Worm (Caenorhabditis elegans) whole organism, dauer: Measurements from ENCODE around the gene F55C9.14.
"Not testable (repeated sequence)": the region's sequence is repeated elsewhere in the genome, so short reads cannot be mapped to it uniquely, and the experiment has no call there.

Experiments used
- unc-62 ChIP-seq: sonication (generic microtip); optimal IDR thresholded peaks from 2 replicates; lab custom pipeline; 2017; ENCODE audit warnings: missing biosample characterization, missing genetic modification reagents, missing genetic modification characterization

F55C9.14 gene

DNA sequence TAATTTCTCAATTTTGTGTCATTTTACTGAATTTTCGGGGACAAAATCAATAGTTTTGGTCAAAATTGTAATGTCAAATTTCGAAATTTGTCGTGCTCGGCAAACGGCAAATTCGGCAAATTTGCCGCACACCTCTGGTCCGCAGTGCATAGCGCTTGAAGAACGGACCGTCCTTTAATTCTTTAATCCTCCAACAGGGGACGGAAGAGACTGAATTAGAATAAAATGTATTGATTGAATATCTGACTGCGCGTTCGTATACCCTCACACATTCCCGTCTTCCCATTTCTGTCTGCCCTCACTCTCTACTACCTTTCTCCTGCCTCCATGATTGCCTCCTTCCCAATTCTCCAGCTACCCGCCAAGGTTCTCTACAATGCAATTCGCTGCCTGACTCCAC, at the start of gene F55C9.14:
F55C9.14 (plus strand) TSS at position 301 of the 400 bp plus-strand sequence.
- TF ChIP-seq unc-62: no peak

DNA sequence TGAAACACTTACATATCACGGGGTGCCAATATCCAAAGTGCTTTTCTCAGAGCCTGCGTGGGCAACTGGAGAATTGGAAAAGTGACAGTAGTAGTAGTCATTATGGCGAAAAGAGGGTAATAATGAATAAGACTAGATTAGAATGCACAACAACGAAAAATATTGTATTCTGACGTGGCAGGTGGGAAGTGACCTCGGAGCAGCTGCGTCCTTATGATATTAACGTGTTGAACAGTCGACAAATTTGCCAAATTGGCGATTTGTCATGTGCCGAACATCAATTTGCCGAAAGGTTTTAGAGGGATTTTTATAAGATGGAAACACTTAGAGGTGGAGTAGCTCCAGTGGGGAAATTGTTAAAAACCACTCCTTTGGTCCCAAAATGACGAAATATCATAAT, 48.4 kb upstream of the F55C9.14 start, which contains the start of gene str-81:
str-81 (minus strand) TSS at position 101 of the 400 bp plus-strand sequence.
- TF ChIP-seq unc-62: no peak

DNA sequence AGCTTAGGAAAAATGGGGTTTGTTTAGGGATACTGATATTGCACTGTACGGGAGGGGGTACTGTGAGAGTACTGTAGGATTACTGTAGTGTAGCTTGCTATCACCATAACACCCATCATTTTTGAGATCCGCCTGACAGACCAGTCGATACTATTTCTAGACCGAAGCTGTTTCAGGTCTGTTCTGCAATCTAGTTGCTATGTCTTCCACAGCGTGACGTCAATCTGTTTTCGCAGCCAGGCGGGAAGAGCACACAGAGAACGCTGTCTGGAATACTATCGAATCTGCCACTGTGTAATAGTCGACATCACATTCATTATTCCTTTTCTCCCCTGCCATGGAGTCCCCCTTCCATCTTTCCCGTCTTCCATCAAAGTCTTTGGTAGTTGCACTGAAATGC, 47.5 kb upstream of the F55C9.14 start, which contains the start of gene F21D9.11:
F21D9.11 (plus strand) TSS at position 301 of the 400 bp plus-strand sequence.
- no peak for TF ChIP-seq unc-62

DNA sequence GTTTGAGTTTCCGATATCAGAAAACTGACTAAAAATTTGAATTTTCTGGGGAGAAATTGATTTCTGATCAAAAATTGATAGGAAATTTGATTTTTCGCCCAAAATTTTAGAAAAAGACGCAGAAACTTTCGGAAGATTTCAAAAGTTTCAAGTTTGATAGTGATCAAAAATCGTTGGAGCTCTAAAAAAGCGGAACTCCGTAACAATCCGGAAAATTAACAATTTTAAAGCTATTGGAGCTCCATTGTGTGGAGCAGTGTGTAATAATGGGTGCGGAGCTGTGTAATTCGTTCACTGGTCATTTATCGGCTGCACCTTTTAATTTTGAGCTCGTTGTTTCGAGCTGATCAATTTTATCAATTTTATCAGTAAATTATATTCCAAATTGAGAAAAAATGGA, 45.8 kb upstream of the F55C9.14 start, which contains the start of gene F21D9.4:
F21D9.4 (plus strand) TSS at position 301 of the 400 bp plus-strand sequence.
- TF ChIP-seq unc-62: no peak

DNA sequence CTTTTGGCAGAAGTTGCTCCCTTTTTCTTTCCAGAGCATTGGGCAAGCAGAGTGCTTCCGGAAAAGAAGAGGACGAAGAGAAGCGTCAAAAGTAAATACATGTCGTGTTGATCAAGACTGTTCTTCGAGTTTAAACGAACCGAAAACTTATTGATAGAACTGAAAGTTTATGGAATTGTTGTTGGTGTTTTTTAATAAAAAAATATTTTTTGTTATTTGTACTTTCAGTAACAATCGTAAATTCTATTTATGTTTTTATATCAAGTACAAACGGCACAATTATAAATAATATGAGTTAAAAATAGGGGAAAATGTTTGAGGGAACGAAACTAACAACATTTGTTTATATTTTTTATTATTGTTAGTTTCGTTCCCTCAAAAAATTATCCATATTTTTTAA, 41.7 kb upstream of the F55C9.14 start, which contains the start of gene F21D9.3:
F21D9.3 (minus strand) TSS at position 101 of the 400 bp plus-strand sequence.
- no peak for TF ChIP-seq unc-62

DNA sequence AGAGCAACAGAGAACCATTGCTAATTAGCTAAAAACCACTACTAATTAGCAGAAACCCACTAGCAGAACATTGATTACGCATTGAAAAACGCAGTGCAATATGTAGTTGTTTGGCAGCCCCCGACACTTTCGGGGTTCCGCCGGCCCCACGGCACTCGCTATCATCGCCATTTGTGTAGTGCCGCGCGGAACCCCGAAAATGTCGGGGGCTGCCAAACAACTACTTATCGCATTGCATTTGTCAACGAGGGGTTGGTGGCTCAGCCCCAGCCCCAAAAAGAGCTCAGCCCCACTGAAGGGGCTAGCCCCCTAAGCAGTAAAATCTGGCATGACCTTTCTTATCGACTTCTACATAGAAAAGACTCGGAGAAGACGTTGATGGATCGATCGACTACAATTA, 40.0 kb upstream of the F55C9.14 start:
- TF ChIP-seq unc-62: no peak

DNA sequence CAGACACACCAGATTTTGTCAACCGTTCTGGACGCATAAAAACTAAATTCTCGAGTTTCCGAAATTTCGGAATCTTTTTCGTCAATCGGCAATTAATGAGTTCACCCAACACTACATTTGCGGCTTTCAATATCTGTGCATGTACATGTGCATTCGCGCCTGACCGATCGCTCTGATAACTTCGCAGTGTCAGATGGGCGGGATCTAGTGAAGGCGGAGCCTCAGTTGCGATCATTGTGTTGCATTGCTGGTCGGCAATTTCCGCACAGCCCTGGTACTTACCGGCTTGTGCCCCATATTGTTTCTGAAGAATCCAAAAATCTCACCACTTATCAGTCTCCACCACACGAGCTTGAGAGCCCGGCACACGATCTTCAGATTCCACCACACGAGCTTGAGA, 38.7 kb upstream of the F55C9.14 start:
- TF ChIP-seq unc-62: no peak

DNA sequence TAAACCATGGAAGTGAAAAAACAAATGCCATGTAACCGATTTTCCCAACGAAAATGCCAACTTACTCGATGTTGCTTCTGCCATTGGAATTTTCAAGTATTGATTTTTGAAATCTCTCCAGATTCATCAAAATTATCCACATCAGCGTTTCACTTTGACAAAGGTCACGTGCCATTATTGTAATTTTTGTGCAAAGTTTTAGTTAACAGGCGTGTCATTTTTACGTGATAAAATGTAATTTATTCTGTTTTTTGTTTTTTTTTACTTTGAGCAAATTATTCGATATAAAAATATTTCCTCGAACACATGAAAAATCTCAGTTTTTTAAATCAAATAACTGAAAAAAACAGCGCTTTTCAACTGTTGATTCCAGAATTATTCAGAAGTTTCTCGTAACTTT, 37.0 kb upstream of the F55C9.14 start, which contains the start of gene F21D9.2:
F21D9.2 (minus strand) TSS at position 101 of the 400 bp plus-strand sequence.
- TF ChIP-seq unc-62: no peak

DNA sequence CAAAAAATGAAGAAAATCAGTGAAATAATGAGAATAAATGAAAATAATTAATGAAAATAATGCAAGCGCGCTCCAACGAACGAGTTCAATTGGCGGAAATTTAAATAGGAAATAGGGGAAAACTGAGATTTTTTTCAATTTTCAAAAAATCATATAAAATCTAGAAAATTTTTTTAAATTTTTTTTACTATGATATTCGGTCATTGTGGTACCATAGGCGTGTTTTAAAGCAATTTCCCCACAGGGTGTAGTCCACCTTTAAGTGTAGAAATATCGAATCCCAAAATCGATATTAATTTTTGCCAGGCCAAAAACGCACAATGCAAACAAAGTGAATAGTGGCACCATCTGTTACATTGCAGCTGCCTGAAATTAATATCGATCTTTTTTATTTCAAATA, 35.2 kb upstream of the F55C9.14 start, which contains the start of gene F21D9.1:
F21D9.1 (plus strand) TSS at position 301 of the 400 bp plus-strand sequence.
- TF ChIP-seq unc-62: not testable (repeated sequence)

DNA sequence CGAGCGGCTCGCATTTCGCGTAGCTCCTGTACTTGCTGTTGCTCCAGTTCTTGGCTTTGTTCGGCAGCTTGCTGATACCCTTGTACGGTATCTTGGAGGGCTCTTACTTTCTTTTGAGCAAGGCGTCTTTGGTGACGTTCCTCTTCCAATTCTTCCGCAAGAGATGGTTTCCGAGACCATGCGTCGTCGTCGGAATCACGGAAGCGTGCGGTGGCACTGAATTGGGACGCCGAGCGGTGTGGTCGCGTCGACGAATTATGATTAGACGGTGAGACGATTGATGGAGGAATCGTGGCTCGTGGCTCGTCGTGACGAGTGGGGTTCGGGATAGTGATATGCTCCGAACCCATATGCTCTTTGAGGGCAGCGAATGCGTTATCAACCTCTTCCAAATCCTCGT, 23.0 kb upstream of the F55C9.14 start:
- no peak for TF ChIP-seq unc-62

DNA sequence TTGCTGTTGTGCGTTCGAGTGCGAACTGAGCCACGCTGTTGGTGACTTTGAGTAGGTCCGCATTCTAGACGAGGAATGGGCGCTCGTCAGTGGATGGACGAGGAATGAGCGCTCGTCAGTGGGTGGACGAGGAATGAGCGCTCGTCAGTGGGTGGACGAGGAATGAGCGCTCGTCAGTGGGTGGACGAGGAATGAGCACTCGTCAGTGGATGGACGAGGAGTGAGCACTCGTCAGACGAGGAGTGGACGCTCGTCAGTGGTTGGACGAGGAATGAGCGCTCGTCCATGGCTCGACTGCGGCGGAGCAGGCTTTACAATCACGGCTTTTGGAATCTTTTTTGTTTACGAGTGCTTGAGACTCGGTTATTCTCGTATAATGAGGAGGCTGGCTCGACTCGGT, 20.9 kb upstream of the F55C9.14 start:
- TF ChIP-seq unc-62: no peak

DNA sequence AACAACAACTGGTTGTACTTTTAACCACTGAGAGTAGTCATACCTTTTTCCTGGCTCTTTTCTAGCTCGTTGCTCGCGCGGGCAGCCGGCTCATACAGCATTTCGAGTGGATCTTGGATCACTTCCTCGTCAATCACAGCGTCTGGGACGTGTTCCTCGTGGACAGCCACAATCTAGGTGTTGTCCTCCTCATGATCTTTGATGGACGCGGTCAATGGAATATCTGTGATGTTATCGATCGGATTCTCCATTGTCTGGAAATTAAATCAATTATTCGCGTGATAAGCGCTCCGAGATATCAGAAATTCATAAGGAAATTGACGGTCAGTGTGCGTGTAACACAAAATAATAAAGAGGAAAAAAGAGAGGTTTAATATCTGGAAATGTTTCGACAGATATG, 19.5 kb upstream of the F55C9.14 start, which contains the start of gene F21D9.8:
F21D9.8 (minus strand) TSS at position 101 of the 400 bp plus-strand sequence.
- no peak for TF ChIP-seq unc-62

DNA sequence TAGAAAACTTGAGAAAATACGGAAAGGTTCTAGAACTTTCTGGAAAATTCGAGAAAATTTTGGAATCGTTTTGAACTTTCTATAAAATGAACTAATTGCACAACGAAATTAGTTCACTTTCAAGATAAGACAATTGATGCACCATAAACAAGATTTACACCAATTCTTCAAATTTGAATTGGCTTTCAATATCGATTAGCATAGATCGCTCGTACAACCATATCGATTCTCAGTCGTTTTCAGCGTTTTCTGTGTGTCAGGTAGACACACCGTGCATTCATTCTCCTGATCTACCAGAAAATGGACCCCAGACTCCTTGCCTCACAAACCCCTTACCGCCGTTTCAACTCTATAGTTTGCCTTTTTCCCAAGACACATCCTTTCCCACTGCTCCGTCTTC, 17.0 kb upstream of the F55C9.14 start, which contains the start of gene fbxb-117:
fbxb-117 (plus strand) TSS at position 301 of the 400 bp plus-strand sequence.
- TF ChIP-seq unc-62: no peak

DNA sequence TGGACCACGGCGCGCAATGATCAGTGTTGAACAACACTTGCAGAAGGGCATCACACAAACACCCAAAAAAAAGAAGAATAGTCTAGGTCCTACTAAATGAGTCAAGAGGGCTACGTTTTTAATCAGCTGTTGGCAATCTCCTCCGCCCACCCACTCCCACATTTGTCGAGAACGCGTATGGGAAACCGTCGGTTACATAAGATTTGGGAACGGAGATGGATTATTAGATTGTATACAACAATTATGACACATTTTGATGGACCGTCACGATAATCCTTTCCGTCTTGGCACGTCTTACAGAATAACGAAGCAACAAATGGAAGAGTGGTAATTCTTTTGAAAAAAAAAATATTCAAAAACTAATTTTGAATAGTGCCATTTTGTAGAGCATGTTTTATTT, 13.4 kb upstream of the F55C9.14 start:
- no peak for TF ChIP-seq unc-62

DNA sequence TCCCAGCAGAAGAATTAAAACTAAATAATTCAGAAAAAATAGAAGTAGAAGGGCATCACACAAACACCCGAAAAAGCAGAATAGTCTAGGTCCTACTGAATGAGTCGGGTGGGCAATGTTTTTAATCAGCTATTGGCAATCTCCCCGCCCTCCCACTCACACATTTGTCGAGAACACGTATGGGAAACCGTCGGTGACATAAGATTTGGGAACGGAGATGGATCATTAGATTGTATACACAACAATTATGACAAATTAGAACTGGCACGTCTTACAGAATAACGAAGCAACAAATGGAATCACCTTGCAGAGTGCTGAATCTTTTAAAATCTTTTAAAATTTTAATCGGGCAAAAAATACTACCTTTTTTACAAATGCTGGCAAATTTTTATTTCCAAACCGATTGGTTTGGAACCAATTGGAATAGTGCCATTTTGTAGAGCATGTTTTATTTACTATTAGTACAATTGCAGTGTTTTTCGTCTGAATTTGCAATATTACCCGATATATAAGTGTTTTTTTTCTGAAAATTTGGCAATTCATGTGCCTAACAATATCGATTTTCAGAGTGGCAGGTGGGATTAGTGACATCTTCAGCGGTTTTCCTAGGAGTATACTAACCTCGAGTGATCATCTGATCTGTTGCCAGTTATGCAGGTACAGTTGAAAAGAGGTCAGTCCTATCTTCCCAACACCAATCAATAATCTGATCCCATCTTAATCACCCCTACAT, 11.1 kb upstream of the F55C9.14 start, which contains the start of the genes F55C9.3 and fbxb-57:
F55C9.3 (minus strand) TSS at position 101 of the 733 bp plus-strand sequence.
fbxb-57 (plus strand) TSS at position 683 of the 733 bp plus-strand sequence.
- TF ChIP-seq unc-62: no peak

DNA sequence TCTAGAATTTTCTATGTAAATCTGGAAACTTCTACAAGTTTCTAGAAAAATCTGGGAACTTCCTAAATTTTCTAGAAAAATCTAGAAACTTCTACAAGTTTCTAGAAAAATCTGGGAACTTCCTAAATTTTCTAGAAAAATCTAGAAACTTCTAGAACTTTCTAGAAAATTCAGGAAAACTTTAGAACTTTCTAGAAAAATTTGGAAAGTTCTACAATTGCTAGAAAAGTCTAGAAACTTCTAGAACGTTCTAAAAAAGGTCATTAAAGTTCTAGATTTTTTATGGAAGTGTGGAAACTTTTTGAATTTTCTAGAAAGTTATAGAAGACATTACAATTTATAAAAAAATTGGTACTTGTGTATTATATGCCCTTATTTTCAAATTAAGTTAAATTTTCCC, 6.3 kb upstream of the F55C9.14 start, which contains the start of gene F55C9.5:
F55C9.5 (minus strand) TSS at position 101 of the 400 bp plus-strand sequence.
- TF ChIP-seq unc-62: no peak

DNA sequence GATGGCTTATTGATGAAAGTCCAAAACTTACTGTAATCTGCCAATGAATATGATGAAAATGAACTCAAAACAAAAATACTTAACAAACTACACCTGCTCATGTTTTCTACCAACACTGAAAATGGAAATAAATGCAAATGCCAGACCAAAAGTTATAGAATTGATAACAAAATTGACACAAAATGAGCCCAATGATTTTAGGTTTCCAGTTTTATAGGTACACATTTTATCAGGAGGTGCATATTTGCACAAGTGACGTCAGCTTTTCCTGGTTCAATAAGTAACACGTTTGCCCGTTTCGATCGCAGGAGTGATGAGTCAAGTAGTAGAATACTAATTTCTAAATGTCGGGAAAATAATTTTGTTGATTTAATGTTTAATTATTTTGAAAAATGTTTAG, 2.6 kb upstream of the F55C9.14 start, which contains the start of gene F55C9.6:
F55C9.6 (minus strand) TSS at position 101 of the 400 bp plus-strand sequence.
- TF ChIP-seq unc-62: no peak
